Worm (Caenorhabditis elegans) whole organism, mixed stage, embryonic: ENCODE measurements around the gene F55A11.8.

ENCODE experiments used
- M03D4.4 ChIP-seq: sonication (generic microtip); optimal IDR thresholded peaks from 2 replicates; lab custom pipeline; 2017; ENCODE audit warnings: mild to moderate bottlenecking, missing genetic modification characterization, missing compliant biosample characterization
- bed-3 ChIP-seq: fragments of 200-800 bp; sonication (Bioruptor generic); optimal IDR thresholded peaks from 3 replicates; lab custom pipeline; 2018; ENCODE audit warnings: mild to moderate bottlenecking, missing genetic modification characterization, moderate library complexity, missing compliant biosample characterization
- blmp-1 ChIP-seq: fragments of 150-350 bp; optimal IDR thresholded peaks from 2 replicates; lab custom pipeline; 2014; ENCODE audit warnings: missing biosample characterization, missing genetic modification characterization
- ceh-43 ChIP-seq: fragments of 200-800 bp; sonication (Bioruptor generic); optimal IDR thresholded peaks from 2 replicates; lab custom pipeline; 2018; ENCODE audit warnings: mild to moderate bottlenecking, missing genetic modification characterization, moderate library complexity, missing compliant biosample characterization
- ceh-83 ChIP-seq: fragments of 200-800 bp; sonication (Bioruptor generic); optimal IDR thresholded peaks from 2 replicates; lab custom pipeline; 2018; ENCODE audit warnings: mild to moderate bottlenecking, missing genetic modification characterization, missing compliant biosample characterization
- ces-1 ChIP-seq: fragments of 150-350 bp; optimal IDR thresholded peaks from 2 replicates; lab custom pipeline; 2014; ENCODE audit warnings: missing biosample characterization, missing genetic modification reagents, missing genetic modification characterization
- cnd-1 ChIP-seq: fragments of 200-800 bp; sonication (Bioruptor generic); optimal IDR thresholded peaks from 2 replicates; lab custom pipeline; 2018; ENCODE audit warnings: mild to moderate bottlenecking, missing genetic modification characterization, missing compliant biosample characterization
- elt-1 ChIP-seq: sonication (generic microtip); optimal IDR thresholded peaks from 2 replicates; lab custom pipeline; 2017; ENCODE audit warnings: missing genetic modification characterization, mild to moderate bottlenecking, missing compliant biosample characterization, antibody characterized with exemption, moderate library complexity, borderline replicate concordance; ENCODE audit not compliant: insufficient read depth
- elt-3 ChIP-seq: fragments of 150-350 bp; optimal IDR thresholded peaks from 2 replicates; lab custom pipeline; 2014; ENCODE audit warnings: missing biosample characterization, missing genetic modification characterization
- ham-2 ChIP-seq: fragments of 200-800 bp; sonication (Bioruptor generic); optimal IDR thresholded peaks from 2 replicates; lab custom pipeline; 2018; ENCODE audit warnings: mild to moderate bottlenecking, missing genetic modification characterization, missing compliant biosample characterization
- hlh-1 ChIP-seq: fragments of 150-350 bp; optimal IDR thresholded peaks from 2 replicates; lab custom pipeline; 2014; ENCODE audit warnings: missing biosample characterization, missing genetic modification reagents, missing genetic modification characterization
- lin-13 ChIP-seq: fragments of 150-350 bp; optimal IDR thresholded peaks from 2 replicates; lab custom pipeline; 2014; ENCODE audit warnings: missing biosample characterization, missing genetic modification characterization
- lin-32 ChIP-seq: fragments of 200-800 bp; sonication (Bioruptor generic); optimal IDR thresholded peaks from 2 replicates; lab custom pipeline; 2018; ENCODE audit warnings: mild to moderate bottlenecking, missing genetic modification characterization, missing compliant biosample characterization
- lsy-2 ChIP-seq: fragments of 150-350 bp; optimal IDR thresholded peaks from 2 replicates; lab custom pipeline; 2014; ENCODE audit warnings: missing biosample characterization, missing genetic modification characterization
- mab-5 ChIP-seq: fragments of 150-350 bp; optimal IDR thresholded peaks from 2 replicates; lab custom pipeline; 2014; ENCODE audit warnings: missing biosample characterization, missing genetic modification characterization
- mep-1 ChIP-seq: fragments of 150-350 bp; optimal IDR thresholded peaks from 2 replicates; lab custom pipeline; 2017; ENCODE audit warnings: missing biosample characterization, missing genetic modification reagents, missing genetic modification characterization, inconsistent platforms
- nhr-12 ChIP-seq: fragments of 150-350 bp; optimal IDR thresholded peaks from 2 replicates; lab custom pipeline; 2014; ENCODE audit warnings: missing biosample characterization, missing genetic modification characterization
- nhr-2 ChIP-seq: fragments of 150-350 bp; optimal IDR thresholded peaks from 2 replicates; lab custom pipeline; 2014; ENCODE audit warnings: missing biosample characterization, missing genetic modification characterization
- nhr-28 ChIP-seq: fragments of 150-350 bp; optimal IDR thresholded peaks from 2 replicates; lab custom pipeline; 2014; ENCODE audit warnings: missing biosample characterization, missing genetic modification characterization
- nhr-76 ChIP-seq: sonication (generic microtip); optimal IDR thresholded peaks from 2 replicates; lab custom pipeline; 2017; ENCODE audit warnings: missing biosample characterization, missing genetic modification characterization
- pha-4 ChIP-seq: fragments of 150-350 bp; optimal IDR thresholded peaks from 2 replicates; lab custom pipeline; 2018; ENCODE audit warnings: missing biosample characterization, missing genetic modification reagents, missing genetic modification characterization
- sem-2 ChIP-seq: fragments of 200-800 bp; sonication (Bioruptor generic); optimal IDR thresholded peaks from 2 replicates; lab custom pipeline; 2018; ENCODE audit warnings: mild to moderate bottlenecking, missing genetic modification characterization, missing compliant biosample characterization
- snpc-4 ChIP-seq: fragments of 150-350 bp; optimal IDR thresholded peaks from 2 replicates; lab custom pipeline; 2014; ENCODE audit warnings: missing biosample characterization, missing genetic modification characterization
- sptf-1 ChIP-seq: sonication (generic microtip); optimal IDR thresholded peaks from 2 replicates; lab custom pipeline; 2017; ENCODE audit warnings: mild to moderate bottlenecking, missing genetic modification characterization, moderate library complexity, missing compliant biosample characterization
- tbx-8 ChIP-seq: fragments of 200-800 bp; sonication (Bioruptor generic); optimal IDR thresholded peaks from 2 replicates; lab custom pipeline; 2018; ENCODE audit warnings: mild to moderate bottlenecking, missing genetic modification characterization, moderate library complexity, missing compliant biosample characterization
- unc-120 ChIP-seq: sonication (generic microtip); optimal IDR thresholded peaks from 2 replicates; lab custom pipeline; 2017; ENCODE audit warnings: missing genetic modification characterization, missing compliant biosample characterization; ENCODE audit not compliant: poor library complexity, severe bottlenecking
- unc-39 ChIP-seq: fragments of 150-350 bp; optimal IDR thresholded peaks from 2 replicates; lab custom pipeline; 2014; ENCODE audit warnings: missing biosample characterization, missing genetic modification characterization
- unc-62 ChIP-seq: fragments of 150-350 bp; optimal IDR thresholded peaks from 2 replicates; lab custom pipeline; 2014; ENCODE audit warnings: missing biosample characterization, missing genetic modification reagents, missing genetic modification characterization
- ztf-11 ChIP-seq: fragments of 150-350 bp; optimal IDR thresholded peaks from 2 replicates; lab custom pipeline; 2014; ENCODE audit warnings: missing biosample characterization, missing genetic modification characterization

F55A11.8 gene

DNA sequence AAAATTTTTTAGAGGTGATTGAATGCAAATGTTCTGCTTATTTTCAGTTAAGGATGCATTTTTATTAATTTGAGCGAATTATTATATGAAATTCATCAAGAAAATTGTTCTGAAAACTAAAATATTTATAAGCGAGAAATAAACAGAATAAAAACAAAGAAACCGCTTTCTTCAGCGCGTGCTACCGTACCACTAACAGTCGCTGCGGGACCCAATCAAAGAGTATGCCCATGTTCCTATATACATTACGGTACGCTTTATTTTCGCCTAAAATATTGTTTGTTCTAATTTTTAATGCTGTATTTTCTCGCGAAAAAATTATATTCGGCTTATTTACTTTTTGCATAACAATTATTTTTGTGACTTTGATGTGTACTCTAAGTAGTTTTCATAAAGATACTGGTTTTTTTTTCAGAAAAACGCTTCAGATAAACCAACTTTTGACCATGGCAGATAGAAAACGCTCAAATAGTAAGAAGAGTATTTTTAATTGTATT lies at the start of gene F55A11.8:
TSS of gene F55A11.8 (plus strand) at position 447 of the 497 bp plus-strand sequence.
- no peak for TF ChIP-seq nhr-2
- no peak for TF ChIP-seq pha-4 (tag; lab: Kevin White, UChicago)
- TF ChIP-seq blmp-1 (tag; lab: Kevin White, UChicago), result no peak
- TF ChIP-seq lsy-2, result no peak
- TF ChIP-seq unc-62, result no peak
- no peak for TF ChIP-seq elt-1 (tag; lab: Kevin White, UChicago)
- TF ChIP-seq bed-3 (GFP tag; lab: Kevin White, UChicago), result no peak
- TF ChIP-seq mep-1 (tag; lab: Kevin White, UChicago), result no peak
- TF ChIP-seq ceh-83 (GFP tag; lab: Kevin White, UChicago), result no peak

ce11 chrV:11739820-11740219 lies 48.2 kb upstream of the F55A11.8 start, which contains the start of gene T04F3.1:
Gene T04F3.1, plus strand, starts transcription at chrV:11740065.
- no peak for TF ChIP-seq hlh-1 (tag; lab: Kevin White, UChicago)
- no peak for TF ChIP-seq blmp-1 (tag; lab: Kevin White, UChicago)
- TF ChIP-seq lin-32 (GFP tag; lab: Kevin White, UChicago), result no peak
- no peak for TF ChIP-seq elt-3 (tag; lab: Kevin White, UChicago)

DNA sequence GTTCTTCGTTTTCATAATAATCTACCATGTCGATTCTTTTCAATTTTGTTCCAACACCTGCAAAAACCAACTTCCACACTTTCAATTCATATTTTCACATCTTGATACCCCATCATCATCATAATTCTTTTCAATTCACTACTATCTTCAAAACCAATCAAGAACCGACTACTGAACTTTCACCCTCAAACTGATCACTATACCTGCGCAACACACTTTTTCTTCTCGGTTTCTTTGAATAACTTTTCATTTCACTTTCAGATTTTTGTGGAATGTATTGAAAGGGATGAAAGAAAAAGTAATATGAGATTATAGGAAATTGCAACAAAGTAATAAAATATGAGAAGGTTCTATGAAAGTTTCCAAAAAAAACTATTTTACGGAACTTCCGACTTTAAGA lies 46.9 kb upstream of the F55A11.8 start:
- TF ChIP-seq elt-3 (tag; lab: Kevin White, UChicago), result no peak

DNA sequence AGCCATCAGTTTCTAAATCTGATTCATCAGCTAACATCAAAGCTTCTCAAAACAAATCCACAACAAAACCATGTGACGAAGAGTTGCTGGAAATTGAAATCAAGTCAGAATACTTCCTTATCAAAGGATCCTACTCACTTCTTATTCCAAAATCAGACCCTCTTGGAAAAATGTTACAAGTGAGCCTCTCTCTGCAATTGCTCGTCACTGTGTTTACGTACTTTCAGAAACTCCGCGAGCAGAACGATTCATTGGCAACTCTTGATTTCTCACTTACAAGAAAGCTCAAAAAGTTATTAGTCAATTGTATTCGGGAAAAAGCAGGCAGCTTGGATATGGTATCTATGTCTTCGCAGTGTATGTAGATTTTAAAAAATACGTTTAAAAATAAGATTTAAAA lies 36.5 kb upstream of the F55A11.8 start:
- TF ChIP-seq elt-1 (tag; lab: Kevin White, UChicago), result no peak
- no peak for TF ChIP-seq lin-13
- TF ChIP-seq unc-120 (tag; lab: Kevin White, UChicago), result no peak
- TF ChIP-seq nhr-12 (tag; lab: Kevin White, UChicago), result no peak
- TF ChIP-seq ceh-83 (GFP tag; lab: Kevin White, UChicago), result no peak
- no peak for TF ChIP-seq ceh-43 (GFP tag; lab: Kevin White, UChicago)

- TF ChIP-seq bed-3 (GFP tag; lab: Kevin White, UChicago), result no peak
- TF ChIP-seq cnd-1, result no peak
- TF ChIP-seq nhr-2, result no peak
- TF ChIP-seq sptf-1 (tag; lab: Kevin White, UChicago), result no peak
- TF ChIP-seq ceh-43 (GFP tag; lab: Kevin White, UChicago), result no peak
- TF ChIP-seq M03D4.4 (tag; lab: Kevin White, UChicago), result no peak
- TF ChIP-seq unc-39 (tag; lab: Kevin White, UChicago), result no peak
- TF ChIP-seq unc-120 (tag; lab: Kevin White, UChicago), result no peak
- TF ChIP-seq nhr-28 (tag; lab: Kevin White, UChicago), result no peak
- no peak for TF ChIP-seq sem-2 (GFP tag; lab: Kevin White, UChicago)
- no peak for TF ChIP-seq ham-2
- no peak for TF ChIP-seq unc-62
- TF ChIP-seq pha-4 (tag; lab: Kevin White, UChicago), result no peak
- no peak for TF ChIP-seq tbx-8 (GFP tag; lab: Kevin White, UChicago)
- TF ChIP-seq snpc-4, result no peak
- TF ChIP-seq lin-13, result no peak
- TF ChIP-seq ztf-11 (tag; lab: Kevin White, UChicago), result no peak
These were observed 32.1 kb upstream of the F55A11.8 start for ce11 chrV:11755848-11756247.

DNA sequence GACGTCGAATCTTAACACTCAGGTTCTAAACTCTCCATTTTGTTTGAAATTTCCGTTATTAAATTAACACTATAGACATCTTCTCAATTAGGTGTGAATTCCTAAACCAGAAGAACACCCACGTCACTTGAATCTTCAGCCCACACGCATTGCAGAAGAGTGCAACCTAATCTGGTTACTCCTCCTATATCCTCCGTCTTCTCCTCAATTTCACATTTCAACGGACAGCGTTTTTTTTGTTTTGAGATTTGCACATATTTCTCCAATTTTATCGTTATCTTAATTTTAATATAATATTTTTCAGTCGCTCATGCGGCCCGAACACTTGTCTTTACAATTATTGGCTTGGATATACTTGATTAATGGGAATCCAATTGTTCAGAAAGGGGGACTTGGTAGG lies 30.6 kb upstream of the F55A11.8 start, which contains the start of gene smoc-1:
TSS of gene smoc-1 (plus strand) at position 301 of the 400 bp plus-strand sequence.
- TF ChIP-seq nhr-28 (tag; lab: Kevin White, UChicago), result no peak

DNA sequence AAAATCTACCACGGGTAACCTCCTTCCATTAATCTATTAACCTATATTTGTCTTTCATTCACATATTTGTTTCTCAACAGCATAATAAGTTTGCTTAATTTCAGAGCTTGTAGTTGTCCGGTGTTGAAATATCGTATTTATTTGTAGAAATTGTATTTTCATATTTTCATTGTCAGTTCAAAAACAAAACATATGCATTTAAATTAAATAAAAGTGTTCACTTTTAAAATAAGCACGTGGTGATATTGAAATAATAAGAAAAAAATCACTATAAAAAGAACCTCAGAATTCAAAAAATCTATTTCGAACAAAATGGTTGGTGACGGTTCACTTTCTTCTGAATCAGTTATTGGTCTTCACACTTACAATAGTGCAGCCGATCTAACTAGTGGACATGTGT lies 29.4 kb upstream of the F55A11.8 start, which contains the start of gene T04F3.3:
TSS of gene T04F3.3 (plus strand) at position 301 of the 400 bp plus-strand sequence.
- no peak for TF ChIP-seq cnd-1
- no peak for TF ChIP-seq sem-2 (GFP tag; lab: Kevin White, UChicago)
- no peak for TF ChIP-seq pha-4 (tag; lab: Kevin White, UChicago)
- TF ChIP-seq ceh-83 (GFP tag; lab: Kevin White, UChicago), result no peak
- TF ChIP-seq mab-5 (tag; lab: Kevin White, UChicago), result no peak
- no peak for TF ChIP-seq snpc-4
- TF ChIP-seq ces-1 (GFP tag; lab: Kevin White, UChicago), result no peak
- no peak for TF ChIP-seq blmp-1 (tag; lab: Kevin White, UChicago)
- TF ChIP-seq nhr-12 (tag; lab: Kevin White, UChicago), result no peak
- TF ChIP-seq ceh-43 (GFP tag; lab: Kevin White, UChicago), result no peak
- TF ChIP-seq mep-1 (tag; lab: Kevin White, UChicago), result no peak
- no peak for TF ChIP-seq elt-3 (tag; lab: Kevin White, UChicago)
- TF ChIP-seq M03D4.4 (tag; lab: Kevin White, UChicago), result no peak
- no peak for TF ChIP-seq nhr-76 (tag; lab: Kevin White, UChicago)
- TF ChIP-seq lin-13, result no peak
- TF ChIP-seq bed-3 (GFP tag; lab: Kevin White, UChicago), result no peak
- no peak for TF ChIP-seq ham-2
- TF ChIP-seq nhr-28 (tag; lab: Kevin White, UChicago), result no peak
- no peak for TF ChIP-seq unc-39 (tag; lab: Kevin White, UChicago)
